Fruit fly (Drosophila melanogaster) whole organism, wandering third instar larva: Measurements from ENCODE around the gene Galphai.

Source experiments
- Abd-B ChIP-seq: fragments of >200 bp; optimal IDR thresholded peaks from 2 replicates; lab custom pipeline; 2017; ENCODE audit warnings: missing biosample characterization, missing genetic modification characterization
- CG32264 ChIP-seq: fragments of 200-800 bp; sonication (Bioruptor generic); optimal IDR thresholded peaks from 2 replicates; lab custom pipeline; 2016; ENCODE audit warnings: missing biosample characterization, missing genetic modification characterization
- CG9705 ChIP-seq: fragments of 200-800 bp; sonication (Bioruptor generic); optimal IDR thresholded peaks from 2 replicates; lab custom pipeline; 2018; ENCODE audit warnings: missing biosample characterization, mild to moderate bottlenecking, missing genetic modification characterization
- CrebA ChIP-seq: fragments of 200-800 bp; sonication (Bioruptor generic); optimal IDR thresholded peaks from 2 replicates; lab custom pipeline; 2016; ENCODE audit warnings: missing biosample characterization, mild to moderate bottlenecking, missing genetic modification characterization, borderline replicate concordance
- Dfd ChIP-seq: fragments of >200 bp; optimal IDR thresholded peaks from 2 replicates; lab custom pipeline; 2017; ENCODE audit warnings: missing biosample characterization, missing genetic modification characterization
- Dif ChIP-seq: fragments of 200-275, 200-300 bp; sonication (Bioruptor generic); optimal IDR thresholded peaks from 2 replicates; lab custom pipeline; 2018; ENCODE audit warnings: missing biosample characterization, missing genetic modification characterization; ENCODE audit not compliant: partially characterized antibody
- GATAd ChIP-seq: sonication (Bioruptor generic); optimal IDR thresholded peaks from 2 replicates; lab custom pipeline; 2016; ENCODE audit warnings: missing biosample characterization, missing genetic modification characterization
- Hr78 ChIP-seq: fragments of >200 bp; optimal IDR thresholded peaks from 2 replicates; lab custom pipeline; 2017; ENCODE audit warnings: missing biosample characterization, missing genetic modification characterization
- Jra ChIP-seq: sonication (Bioruptor generic); optimal IDR thresholded peaks from 2 replicates; lab custom pipeline; 2016; ENCODE audit warnings: missing biosample characterization, missing genetic modification characterization
- Mio ChIP-seq: sonication (Bioruptor generic); optimal IDR thresholded peaks from 2 replicates; lab custom pipeline; 2016; ENCODE audit warnings: missing biosample characterization, missing genetic modification characterization
- N ChIP-seq: fragments of >200 bp; optimal IDR thresholded peaks from 2 replicates; lab custom pipeline; 2018; ENCODE audit warnings: missing biosample characterization, missing external identifiers, missing genetic modification characterization
- OdsH ChIP-seq: fragments of 200-800 bp; sonication (Bioruptor generic); optimal IDR thresholded peaks from 2 replicates; lab custom pipeline; 2016; ENCODE audit warnings: missing biosample characterization, mild to moderate bottlenecking, missing genetic modification characterization
- Rel ChIP-seq, 2 experiments: fragments of 200-800 bp; sonication (Bioruptor generic) in 1 of 2; optimal IDR thresholded peaks; 2 replicates in 1 of 2; 3 replicates in 1 of 2; lab custom pipeline; 2016 to 2019; ENCODE audit warnings: mild to moderate bottlenecking in 2 of 2, missing biosample characterization in 2 of 2, missing genetic modification characterization in 2 of 2, moderate library complexity in 1 of 2
- Sp1 ChIP-seq: fragments of 200-800 bp; sonication (Bioruptor generic); optimal IDR thresholded peaks from 3 replicates; lab custom pipeline; 2019; ENCODE audit warnings: missing biosample characterization, mild to moderate bottlenecking, missing genetic modification characterization, moderate library complexity
- Vsx2 ChIP-seq: fragments of 200-300, 225-300 bp; sonication (Bioruptor generic); optimal IDR thresholded peaks from 2 replicates; lab custom pipeline; 2018; ENCODE audit warnings: missing biosample characterization, missing genetic modification characterization; ENCODE audit not compliant: partially characterized antibody
- br ChIP-seq: fragments of 200-800 bp; sonication (Bioruptor generic); optimal IDR thresholded peaks from 2 replicates; lab custom pipeline; 2016; ENCODE audit warnings: missing biosample characterization, missing genetic modification characterization
- brk ChIP-seq: fragments of 200-800 bp; sonication (Bioruptor generic); optimal IDR thresholded peaks from 2 replicates; lab custom pipeline; 2016; ENCODE audit warnings: missing biosample characterization, mild to moderate bottlenecking, missing genetic modification characterization
- dl ChIP-seq, 2 experiments: fragments of 175-275, 200-275 bp in 1 of 2; fragments of 200-275 bp in 1 of 2; sonication (Bioruptor generic); optimal IDR thresholded peaks; lab custom pipeline; 2018; ENCODE audit warnings: mild to moderate bottlenecking in 2 of 2, missing biosample characterization in 2 of 2, missing genetic modification characterization in 2 of 2, moderate library complexity in 2 of 2; ENCODE audit not compliant: partially characterized antibody in 2 of 2, insufficient read depth in 1 of 2
- dsf ChIP-seq: sonication (Bioruptor generic); optimal IDR thresholded peaks from 2 replicates; lab custom pipeline; 2016; ENCODE audit warnings: missing biosample characterization, missing genetic modification characterization, borderline replicate concordance
- ey ChIP-seq: fragments of 200-800 bp; sonication (Bioruptor generic); optimal IDR thresholded peaks from 2 replicates; lab custom pipeline; 2016; ENCODE audit warnings: missing biosample characterization, missing genetic modification characterization
- foxo ChIP-seq, 2 experiments: fragments of 200-800 bp; sonication (Bioruptor generic); optimal IDR thresholded peaks; 2 replicates in 1 of 2; 3 replicates in 1 of 2; lab custom pipeline; 2016 to 2017; ENCODE audit warnings: missing biosample characterization in 2 of 2, missing genetic modification characterization in 2 of 2
- jim ChIP-seq: fragments of 175-275, 200-325 bp; sonication (Bioruptor generic); optimal IDR thresholded peaks from 2 replicates; lab custom pipeline; 2016; ENCODE audit warnings: missing biosample characterization, mild to moderate bottlenecking, missing genetic modification characterization
- lola ChIP-seq: fragments of >200 bp; optimal IDR thresholded peaks from 2 replicates; lab custom pipeline; 2017; ENCODE audit warnings: missing biosample characterization, missing genetic modification characterization
- pan ChIP-seq: fragments of >200 bp; optimal IDR thresholded peaks from 2 replicates; lab custom pipeline; 2017
- psq ChIP-seq: fragments of 200-800 bp; sonication (Bioruptor generic); optimal IDR thresholded peaks from 3 replicates; lab custom pipeline; 2017; ENCODE audit warnings: missing biosample characterization, mild to moderate bottlenecking, missing genetic modification characterization, moderate library complexity
- rgr ChIP-seq: fragments of 200-800 bp; sonication (Bioruptor generic); optimal IDR thresholded peaks from 3 replicates; lab custom pipeline; 2016; ENCODE audit warnings: missing biosample characterization, mild to moderate bottlenecking, missing genetic modification characterization
- sage ChIP-seq: fragments of 200-800 bp; sonication (Bioruptor generic); optimal IDR thresholded peaks from 2 replicates; lab custom pipeline; 2016; ENCODE audit warnings: missing biosample characterization, mild to moderate bottlenecking, missing genetic modification characterization
- sv ChIP-seq: fragments of 200-800 bp; sonication (Bioruptor generic); optimal IDR thresholded peaks from 3 replicates; lab custom pipeline; 2016; ENCODE audit warnings: missing biosample characterization, missing genetic modification characterization
- tai ChIP-seq: sonication (Bioruptor generic); optimal IDR thresholded peaks from 2 replicates; lab custom pipeline; 2016; ENCODE audit warnings: missing biosample characterization, missing genetic modification characterization
- usp ChIP-seq: fragments of >200 bp; optimal IDR thresholded peaks from 2 replicates; lab custom pipeline; 2017; ENCODE audit warnings: missing biosample characterization, missing genetic modification characterization

The Galphai gene

dm6 chr3L:7003132-7003531 lies 23.3 kb upstream of the Galphai start:
- TF ChIP-seq Dfd (GFP tag; lab: Kevin White, UChicago) (no peak), ey (GFP tag; lab: Kevin White, UChicago) (no peak), N (GFP tag; lab: Kevin White, UChicago) (no peak), tai (GFP tag; lab: Kevin White, UChicago) (no peak), Jra (GFP tag; lab: Kevin White, UChicago) (no peak), Sp1 (no peak), lola (no peak), brk (GFP tag; lab: Kevin White, UChicago) (no peak), Dif (GFP tag; lab: Kevin White, UChicago) (no peak), usp (GFP tag; lab: Kevin White, UChicago) (no peak), CG9705 (no peak), sv (GFP tag; lab: Kevin White, UChicago) (no peak), pan (no peak), OdsH (GFP tag; lab: Kevin White, UChicago) (no peak), Hr78 (GFP tag; lab: Kevin White, UChicago) (no peak), CrebA (GFP tag; lab: Kevin White, UChicago) (no peak), Abd-B (GFP tag; lab: Kevin White, UChicago) (no peak), sage (GFP tag; lab: Kevin White, UChicago) (no peak)

DNA sequence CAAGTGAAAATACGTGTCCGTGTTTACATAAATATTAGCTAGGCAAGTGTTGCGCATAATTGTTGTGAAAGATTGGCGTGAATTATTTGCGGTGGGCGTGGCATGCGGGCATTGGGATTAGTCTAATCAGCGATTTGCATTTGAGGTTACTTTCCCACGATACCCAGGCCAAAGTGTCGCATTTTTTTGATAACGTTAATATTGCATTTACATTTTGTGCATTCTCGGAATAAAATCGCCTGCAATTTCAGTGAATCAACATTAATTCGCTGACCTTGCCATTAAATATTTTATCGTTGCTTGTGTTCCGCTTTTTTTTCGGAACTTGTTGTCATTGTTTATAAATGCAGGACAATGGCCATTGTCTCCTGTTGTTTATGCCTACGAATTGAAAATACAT lies 22.5 kb upstream of the Galphai start:
- TF ChIP-seq Mio (GFP tag; lab: Kevin White, UChicago) = no peak
- TF ChIP-seq rgr (GFP tag; lab: Kevin White, UChicago) = no peak
- TF ChIP-seq Vsx2 = no peak
- no peak for TF ChIP-seq Hr78 (GFP tag; lab: Kevin White, UChicago)

DNA sequence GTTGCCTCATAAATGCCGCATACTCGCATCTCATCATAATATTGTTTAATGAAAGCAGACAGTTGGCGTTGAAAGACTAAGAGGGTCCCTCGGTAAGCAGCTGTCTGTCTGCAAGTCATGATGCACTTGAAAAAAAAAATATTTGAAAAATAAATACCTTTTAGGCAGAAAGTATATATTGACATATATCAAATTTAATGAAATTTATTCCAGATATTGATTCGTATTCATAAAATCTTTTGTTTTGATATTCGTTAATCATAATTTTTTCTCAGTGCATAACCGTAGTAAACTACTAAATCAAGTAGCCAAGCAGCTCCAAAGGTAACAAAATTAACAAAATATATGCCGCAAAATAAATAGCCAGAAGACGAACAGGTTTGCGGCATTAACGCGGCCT lies 22.0 kb upstream of the Galphai start:
- TF ChIP-seq foxo (GFP tag; optimal IDR thresholded peaks at IDR 0.05; lab: Kevin White, UChicago) (no peak), br (GFP tag; lab: Kevin White, UChicago) (no peak), CG32264 (GFP tag; lab: Kevin White, UChicago) (no peak), brk (GFP tag; lab: Kevin White, UChicago) (no peak), dl (GFP tag; optimal IDR thresholded peaks at IDR 0.05; lab: Kevin White, UChicago; ENCODE audit: insufficient read depth in 1 of 2, partially characterized antibody in 2 of 2) (no peak), Dfd (GFP tag; lab: Kevin White, UChicago) (no peak), ey (GFP tag; lab: Kevin White, UChicago) (no peak), psq (GFP tag; lab: Kevin White, UChicago) (no peak), Dif (GFP tag; lab: Kevin White, UChicago) (no peak), pan (no peak)
- TF ChIP-seq, all 38 proteins: peak for 0

DNA sequence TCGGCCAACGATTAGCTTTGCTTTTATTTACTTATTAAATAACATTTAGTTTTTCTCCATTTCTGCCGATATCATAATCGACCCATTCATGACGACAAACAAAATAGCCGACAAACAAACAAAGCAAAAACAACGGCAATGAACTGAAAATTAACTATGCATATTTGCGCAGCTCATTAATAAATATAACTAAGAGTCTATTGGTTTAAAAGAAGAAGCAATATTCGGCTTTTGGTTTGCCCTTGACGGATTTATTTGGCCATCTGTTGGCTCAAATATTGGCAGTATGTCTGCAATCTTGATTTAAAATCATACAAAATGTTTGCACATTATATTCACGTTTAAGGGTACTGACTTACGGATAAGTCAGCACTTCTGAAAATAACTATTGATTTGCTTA lies 20.1 kb upstream of the Galphai start:
- TF ChIP-seq sage (GFP tag; lab: Kevin White, UChicago) (no peak), CrebA (GFP tag; lab: Kevin White, UChicago) (no peak), Rel (GFP tag; optimal IDR thresholded peaks at IDR 0.05; lab: Kevin White, UChicago) (no peak), Rel (tag; optimal IDR thresholded peaks at IDR 0.05; lab: Kevin White, UChicago) (no peak), dsf (GFP tag; lab: Kevin White, UChicago) (no peak), GATAd (GFP tag; lab: Kevin White, UChicago) (no peak), br (GFP tag; lab: Kevin White, UChicago) (no peak), Dif (GFP tag; lab: Kevin White, UChicago) (no peak), OdsH (GFP tag; lab: Kevin White, UChicago) (no peak)

dm6 chr3L:6998692-6999091 lies 18.8 kb upstream of the Galphai start, which contains the start of gene Mp:
Gene Mp, plus strand, starts transcription at chr3L:6998843.
- no peak for TF ChIP-seq Dfd (GFP tag; lab: Kevin White, UChicago)
- TF ChIP-seq Jra (GFP tag; lab: Kevin White, UChicago) = no peak

- TF ChIP-seq CrebA (GFP tag; lab: Kevin White, UChicago) (no peak), N (GFP tag; lab: Kevin White, UChicago) (no peak), CG32264 (GFP tag; lab: Kevin White, UChicago) (no peak), jim (GFP tag; lab: Kevin White, UChicago) (no peak), psq (GFP tag; lab: Kevin White, UChicago) (no peak), sage (GFP tag; lab: Kevin White, UChicago) (no peak), Dfd (GFP tag; lab: Kevin White, UChicago) (no peak)
- TF ChIP-seq, all 38 proteins: peak for 0
Observed at dm6 chr3L:6997410-6997809, 17.6 kb upstream of the Galphai start.
